Fruit fly (Drosophila melanogaster) whole organism, embryonic: ENCODE data around the gene TRAM.
A peak's percentile ranks its signal among the peaks of the same experiment; 100 is the strongest.

ENCODE experiments used
- ATbp ChIP-seq: fragments of 200-800 bp; sonication (Bioruptor generic); optimal IDR thresholded peaks from 2 replicates; lab custom pipeline; 2017; ENCODE audit warnings: missing biosample characterization, mild to moderate bottlenecking, missing genetic modification characterization, missing genetic modification reagents
- Ada2b ChIP-seq: fragments of 200-800 bp; sonication (Bioruptor generic); IDR thresholded peaks from 2 replicates; pipeline ENCODE4 v1.3.6; 2022; ENCODE audit warnings: missing biosample characterization, missing genetic modification characterization
- Adf1 ChIP-seq: fragments of 200-800 bp; sonication (Bioruptor generic); IDR thresholded peaks from 2 replicates; pipeline ENCODE4 v1.3.6; 2022; ENCODE audit warnings: missing biosample characterization, missing genetic modification characterization
- BtbVII ChIP-seq: fragments of 200-800 bp; sonication (Bioruptor generic); optimal IDR thresholded peaks from 3 replicates; lab custom pipeline; 2017; ENCODE audit warnings: missing biosample characterization, mild to moderate bottlenecking, missing genetic modification characterization
- CG10147 ChIP-seq: fragments of 200-800 bp; sonication (Bioruptor generic); optimal IDR thresholded peaks from 2 replicates; lab custom pipeline; 2019; ENCODE audit warnings: missing biosample characterization, mild to moderate bottlenecking, missing genetic modification characterization, moderate library complexity
- CG11085 ChIP-seq: fragments of 200-800 bp; sonication (Bioruptor generic); IDR thresholded peaks from 2 replicates; pipeline ENCODE4 v1.3.6; 2022; ENCODE audit warnings: missing biosample characterization, missing genetic modification characterization
- CG12769 ChIP-seq: fragments of 200-800 bp; sonication (Bioruptor generic); optimal IDR thresholded peaks from 2 replicates; lab custom pipeline; 2019; ENCODE audit warnings: missing biosample characterization, mild to moderate bottlenecking, missing genetic modification characterization, moderate library complexity
- CG13894 ChIP-seq: fragments of 200-800 bp; sonication (Bioruptor generic); optimal IDR thresholded peaks from 3 replicates; lab custom pipeline; 2018; ENCODE audit warnings: missing biosample characterization, mild to moderate bottlenecking, missing genetic modification characterization, moderate library complexity
- CG16863 ChIP-seq: fragments of 200-800 bp; sonication (Bioruptor generic); optimal IDR thresholded peaks from 3 replicates; lab custom pipeline; 2016; ENCODE audit warnings: missing biosample characterization, missing genetic modification characterization
- CG17361 ChIP-seq: fragments of 200-800 bp; sonication (Bioruptor generic); IDR thresholded peaks from 3 replicates; pipeline ENCODE4 v1.3.6; 2022; ENCODE audit warnings: missing biosample characterization, missing genetic modification characterization
- CG17612 ChIP-seq: fragments of 200-800 bp; sonication (Bioruptor generic); IDR thresholded peaks from 2 replicates; pipeline ENCODE4 v1.3.6; 2022; ENCODE audit warnings: missing biosample characterization, missing genetic modification characterization
- CG17829 ChIP-seq: fragments of 200-800 bp; optimal IDR thresholded peaks from 2 replicates; lab custom pipeline; 2019; ENCODE audit warnings: missing biosample characterization, mild to moderate bottlenecking, missing genetic modification characterization, moderate library complexity
- CG18262 ChIP-seq: fragments of 200-800 bp; optimal IDR thresholded peaks from 3 replicates; lab custom pipeline; 2019; ENCODE audit warnings: missing biosample characterization, mild to moderate bottlenecking, missing genetic modification characterization, moderate library complexity
- CG18619 ChIP-seq: fragments of 200-800 bp; sonication (Bioruptor generic); optimal IDR thresholded peaks from 3 replicates; lab custom pipeline; 2017; ENCODE audit warnings: missing biosample characterization, mild to moderate bottlenecking, missing genetic modification characterization
- CG31224 ChIP-seq: fragments of 200-800 bp; sonication (Bioruptor generic); IDR thresholded peaks from 2 replicates; pipeline ENCODE4 v1.3.6; 2022; ENCODE audit warnings: missing biosample characterization, missing genetic modification characterization
- CG3163 ChIP-seq: fragments of 200-800 bp; sonication (Bioruptor generic); optimal IDR thresholded peaks from 3 replicates; lab custom pipeline; 2016; ENCODE audit warnings: missing biosample characterization, missing genetic modification characterization
- CG32772 ChIP-seq: fragments of 200-800 bp; sonication (Bioruptor generic); IDR thresholded peaks from 2 replicates; pipeline ENCODE4 v1.3.6; 2022; ENCODE audit warnings: missing biosample characterization, missing genetic modification characterization
- CG33213 ChIP-seq: fragments of 200-800 bp; sonication (Bioruptor generic); optimal IDR thresholded peaks from 3 replicates; lab custom pipeline; 2016; ENCODE audit warnings: missing biosample characterization, missing genetic modification characterization
- CG4730 ChIP-seq: fragments of 200-800 bp; sonication (Bioruptor generic); IDR thresholded peaks from 2 replicates; pipeline ENCODE4 v1.3.6; 2022; ENCODE audit warnings: missing biosample characterization, missing genetic modification characterization
- CG6854 ChIP-seq: fragments of 200-800 bp; sonication (Bioruptor generic); optimal IDR thresholded peaks from 3 replicates; lab custom pipeline; 2017; ENCODE audit warnings: missing biosample characterization, mild to moderate bottlenecking, missing genetic modification characterization
- CG8290 ChIP-seq, 3 experiments: fragments of 200-800 bp; sonication (Bioruptor generic); optimal IDR thresholded peaks; 2 replicates each; lab custom pipeline; 2016 to 2019; ENCODE audit warnings: missing biosample characterization in 3 of 3, missing genetic modification characterization in 3 of 3, mild to moderate bottlenecking in 2 of 3, moderate library complexity in 1 of 3
- CG8765 ChIP-seq: fragments of 200-800 bp; sonication (Bioruptor generic); IDR thresholded peaks from 2 replicates; pipeline ENCODE4 v1.3.6; 2022; ENCODE audit warnings: missing biosample characterization, missing genetic modification characterization
- CG9215 ChIP-seq: fragments of 200-800 bp; sonication (Bioruptor generic); IDR thresholded peaks from 2 replicates; pipeline ENCODE4 v1.3.6; 2022; ENCODE audit warnings: missing biosample characterization, missing genetic modification characterization
- CG9437 ChIP-seq: fragments of 200-800 bp; sonication (Bioruptor generic); optimal IDR thresholded peaks from 2 replicates; lab custom pipeline; 2018; ENCODE audit warnings: missing biosample characterization, mild to moderate bottlenecking, missing genetic modification characterization
- CG9817 ChIP-seq: fragments of 200-800 bp; sonication (Bioruptor generic); optimal IDR thresholded peaks from 2 replicates; lab custom pipeline; 2018; ENCODE audit warnings: missing biosample characterization, mild to moderate bottlenecking, missing genetic modification characterization, moderate library complexity
- CkIIα-i1 ChIP-seq: fragments of 200-800 bp; sonication (Bioruptor generic); IDR thresholded peaks from 2 replicates; pipeline ENCODE4 v1.3.6; 2022; ENCODE audit warnings: missing biosample characterization, missing genetic modification characterization
- Ets97D ChIP-seq: fragments of 200-800 bp; sonication (Bioruptor generic); optimal IDR thresholded peaks from 3 replicates; lab custom pipeline; 2016; ENCODE audit warnings: missing biosample characterization, missing genetic modification characterization
- Fer3 ChIP-seq: fragments of 200-800 bp; sonication (Bioruptor generic); optimal IDR thresholded peaks from 2 replicates; lab custom pipeline; 2018; ENCODE audit warnings: missing biosample characterization, mild to moderate bottlenecking, missing genetic modification characterization, moderate library complexity
- HmgZ ChIP-seq: fragments of 200-800 bp; sonication (Bioruptor generic); optimal IDR thresholded peaks from 2 replicates; lab custom pipeline; 2018; ENCODE audit warnings: missing biosample characterization, mild to moderate bottlenecking, missing genetic modification characterization
- Hmr ChIP-seq: fragments of 200-800 bp; sonication (Bioruptor generic); optimal IDR thresholded peaks from 3 replicates; lab custom pipeline; 2017; ENCODE audit warnings: mild to moderate bottlenecking, missing biosample characterization, missing genetic modification reagents, missing genetic modification characterization
- Hr39 ChIP-seq: fragments of >200 bp; optimal IDR thresholded peaks from 2 replicates; lab custom pipeline; 2017
- MBD-R2 ChIP-seq: fragments of 200-800 bp; sonication (Bioruptor generic); IDR thresholded peaks from 2 replicates; pipeline ENCODE4 v1.3.6; 2022; ENCODE audit warnings: missing biosample characterization, missing genetic modification characterization
- NfI ChIP-seq: fragments of 200-800 bp; sonication (Bioruptor generic); optimal IDR thresholded peaks from 3 replicates; lab custom pipeline; 2018; ENCODE audit warnings: missing biosample characterization, mild to moderate bottlenecking, missing genetic modification characterization, moderate library complexity
- Rfx ChIP-seq: fragments of 200-800 bp; sonication (Bioruptor generic); IDR thresholded peaks from 2 replicates; pipeline ENCODE4 v1.3.6; 2022; ENCODE audit warnings: missing biosample characterization, missing genetic modification characterization
- ab ChIP-seq: fragments of 200-800 bp; sonication (Bioruptor generic); optimal IDR thresholded peaks from 2 replicates; lab custom pipeline; 2016; ENCODE audit warnings: missing biosample characterization, missing genetic modification characterization
- ash1 ChIP-seq: fragments of 200-800 bp; sonication (Bioruptor generic); optimal IDR thresholded peaks from 2 replicates; lab custom pipeline; 2018; ENCODE audit warnings: missing biosample characterization, mild to moderate bottlenecking, missing genetic modification characterization
- bigmax ChIP-seq: fragments of 200-800 bp; sonication (Bioruptor generic); optimal IDR thresholded peaks from 2 replicates; lab custom pipeline; 2018; ENCODE audit warnings: missing biosample characterization, mild to moderate bottlenecking, missing genetic modification characterization
- ci ChIP-seq: fragments of 200-800 bp; sonication (Bioruptor generic); IDR thresholded peaks from 3 replicates; pipeline ENCODE4 v1.3.6; 2022; ENCODE audit warnings: missing biosample characterization, missing genetic modification characterization
- dysf ChIP-seq: fragments of 200-800 bp; sonication (Bioruptor generic); IDR thresholded peaks from 3 replicates; pipeline ENCODE4 v1.3.6; 2022; ENCODE audit warnings: missing biosample characterization, missing genetic modification characterization
- fu2 ChIP-seq: fragments of 200-800 bp; sonication (Bioruptor generic); optimal IDR thresholded peaks from 2 replicates; lab custom pipeline; 2016; ENCODE audit warnings: missing biosample characterization, missing genetic modification characterization
- gce ChIP-seq: fragments of 200-800 bp; sonication (Bioruptor generic); IDR thresholded peaks from 3 replicates; pipeline ENCODE4 v1.3.6; 2022; ENCODE audit warnings: missing biosample characterization, missing genetic modification characterization
- gem ChIP-seq: fragments of 200-800 bp; sonication (Bioruptor generic); optimal IDR thresholded peaks from 2 replicates; lab custom pipeline; 2019; ENCODE audit warnings: missing biosample characterization, mild to moderate bottlenecking, missing genetic modification characterization, moderate library complexity
- jigr1 ChIP-seq: fragments of 200-800 bp; sonication (Bioruptor generic); IDR thresholded peaks from 3 replicates; pipeline ENCODE4 v1.3.6; 2022; ENCODE audit warnings: missing biosample characterization, missing genetic modification characterization
- jumu ChIP-seq: fragments of 200-800 bp; sonication (Bioruptor generic); optimal IDR thresholded peaks from 3 replicates; lab custom pipeline; 2016; ENCODE audit warnings: missing biosample characterization, missing genetic modification characterization
- ken ChIP-seq: fragments of 200-800 bp; sonication (Bioruptor generic); IDR thresholded peaks from 3 replicates; pipeline ENCODE4 v1.3.6; 2022; ENCODE audit warnings: missing biosample characterization, missing genetic modification characterization
- lilli ChIP-seq: fragments of 200-800 bp; sonication (Bioruptor generic); optimal IDR thresholded peaks from 3 replicates; lab custom pipeline; 2016; ENCODE audit warnings: missing biosample characterization, missing genetic modification characterization
- otp ChIP-seq: fragments of 200-800 bp; sonication (Bioruptor generic); IDR thresholded peaks from 3 replicates; pipeline ENCODE4, ENCODE4 v1.3.6; 2022; ENCODE audit warnings: missing biosample characterization, missing genetic modification characterization
- psq ChIP-seq: fragments of 200-800 bp; sonication (Bioruptor generic); optimal IDR thresholded peaks from 2 replicates; lab custom pipeline; 2017; ENCODE audit warnings: missing biosample characterization, missing genetic modification characterization
- schlank ChIP-seq: fragments of 200-800 bp; sonication (Bioruptor generic); optimal IDR thresholded peaks from 2 replicates; lab custom pipeline; 2018; ENCODE audit warnings: missing biosample characterization, mild to moderate bottlenecking, missing genetic modification characterization
- sd ChIP-seq: fragments of 200-800 bp; sonication (Bioruptor generic); optimal IDR thresholded peaks from 3 replicates; lab custom pipeline; 2018; ENCODE audit warnings: missing biosample characterization, mild to moderate bottlenecking, missing genetic modification characterization, moderate library complexity
- sens ChIP-seq: fragments of 200-800 bp; sonication (Bioruptor generic); peaks from one replicate; lab custom pipeline; 2016; ENCODE audit warnings: missing biosample characterization, missing genetic modification characterization
- unc-4 ChIP-seq: fragments of 200-800 bp; sonication (Bioruptor generic); IDR thresholded peaks from 2 replicates; pipeline ENCODE4 v1.3.6; 2022; ENCODE audit warnings: missing biosample characterization, missing genetic modification characterization; ENCODE audit not compliant: partially characterized antibody
- usp ChIP-seq: fragments of >200 bp; optimal IDR thresholded peaks from 2 replicates; lab custom pipeline; 2017; ENCODE audit warnings: missing biosample characterization, missing genetic modification characterization

TRAM gene

dm6 chrX:948285-948556 is 13.2 kb downstream of the TRAM start (continued):
- TF ChIP-seq CG8290 (GFP tag; optimal IDR thresholded peaks at IDR 0.05; lab: Kevin White, UChicago) (no peak), CG8290 (tag; optimal IDR thresholded peaks at IDR 0.05; lab: Kevin White, UChicago) (peak in 1 of 2 experiments; percentile 74), Hmr (peak; percentile 13), CG9437 (GFP tag; lab: Kevin White, UChicago) (no peak), CG16863 (GFP tag; lab: Kevin White, UChicago) (no peak), gem (tag; lab: Kevin White, UChicago) (peak; percentile 20), Rfx (GFP tag; lab: Robert Waterston, UW) (peak; percentile 76), bigmax (no peak), Ets97D (GFP tag; lab: Kevin White, UChicago) (no peak), CG31224 (peak; percentile 51), CG18619 (GFP tag; lab: Kevin White, UChicago) (no peak), CG3163 (GFP tag; lab: Kevin White, UChicago) (no peak), CG8765 (GFP tag; lab: Robert Waterston, UW) (no peak), dysf (GFP tag; lab: Robert Waterston, UW) (peak; percentile 68), unc-4 (GFP tag; lab: Robert Waterston, UW) (no peak), CG6854 (GFP tag; lab: Kevin White, UChicago) (no peak), CG9215 (GFP tag; lab: Robert Waterston, UW) (peak; percentile 38; the same call in 1 of the 2 replicates), schlank (tag; lab: Kevin White, UChicago) (peak; percentile 10), lilli (GFP tag; lab: Kevin White, UChicago) (peak; percentile 4), BtbVII (no peak), MBD-R2 (GFP tag; lab: Robert Waterston, UW) (peak; percentile 20; the same call in 1 of the 2 replicates), CG13894 (tag; lab: Kevin White, UChicago) (no peak), Ada2b (GFP tag; lab: Robert Waterston, UW) (peak; percentile 22; the same call in 1 of the 2 replicates), Fer3 (peak; percentile 23), CG4730 (no peak), ATbp (GFP tag; lab: Kevin White, UChicago) (no peak), NfI (GFP tag; lab: Kevin White, UChicago) (no peak), gce (no peak), Hr39 (lab: Kevin White, UChicago) (no peak), ash1 (no peak), usp (GFP tag; lab: Kevin White, UChicago) (no peak), CG17361 (GFP tag; lab: Robert Waterston, UW) (no peak), CG17612 (GFP tag; lab: Robert Waterston, UW) (0 out of 2 replicates have a peak, but pooled peaks have one; percentile 8), CG10147 (GFP tag; lab: Kevin White, UChicago) (no peak), CG12769 (tag; lab: Kevin White, UChicago) (peak; percentile 72), CG11085 (GFP tag; lab: Robert Waterston, UW) (0 out of 2 replicates have a peak, but pooled peaks have one; percentile 12), sens (GFP tag; lab: Kevin White, UChicago) (no peak), jumu (peak; percentile 6), CG18262 (tag; lab: Kevin White, UChicago) (no peak), fu2 (GFP tag; lab: Kevin White, UChicago) (peak; percentile 13), CG33213 (no peak), ci (GFP tag; lab: Robert Waterston, UW) (no peak), CG9817 (peak; percentile 18), sd (tag; lab: Kevin White, UChicago) (no peak), psq (GFP tag; lab: Kevin White, UChicago) (no peak), CG17829 (tag; lab: Kevin White, UChicago) (no peak), jigr1 (GFP tag; lab: Robert Waterston, UW) (no peak), otp (0 out of 3 replicates have a peak, but pooled peaks have one; percentile 20), HmgZ (tag; lab: Kevin White, UChicago) (peak; percentile 6), ab (GFP tag; lab: Kevin White, UChicago) (no peak), ken (GFP tag; lab: Robert Waterston, UW) (0 out of 3 replicates have a peak, but pooled peaks have one; percentile 11), CkIIα-i1 (GFP tag; lab: Robert Waterston, UW) (no peak), Adf1 (GFP tag; lab: Robert Waterston, UW) (0 out of 2 replicates have a peak, but pooled peaks have one; percentile 5), CG32772 (GFP tag; lab: Robert Waterston, UW) (no peak)
